Worm (Caenorhabditis elegans) whole organism, late embryonic: ENCODE results near the gene F56A8.5.
"Not testable (repeated sequence)": the region's sequence is repeated elsewhere in the genome, so short reads cannot be mapped to it uniquely, and the experiment has no call there.

Source experiments
- F13H6.1 ChIP-seq: sonication (generic microtip); optimal IDR thresholded peaks from 2 replicates; lab custom pipeline; 2016; ENCODE audit warnings: missing genetic modification characterization, missing compliant biosample characterization
- T23F11.4 ChIP-seq: fragments of 200-800 bp; sonication (Bioruptor generic); optimal IDR thresholded peaks from 2 replicates; lab custom pipeline; 2018; ENCODE audit warnings: mild to moderate bottlenecking, missing genetic modification characterization, missing compliant biosample characterization
- Y22D7AL.16 ChIP-seq: sonication (generic microtip); optimal IDR thresholded peaks from 2 replicates; lab custom pipeline; 2016; ENCODE audit warnings: missing genetic modification characterization, missing compliant biosample characterization
- ahr-1 ChIP-seq: sonication (generic microtip); optimal IDR thresholded peaks from 2 replicates; lab custom pipeline; 2016; ENCODE audit warnings: missing genetic modification characterization, missing compliant biosample characterization
- ceh-19 ChIP-seq: fragments of 200-800 bp; sonication (Bioruptor generic); optimal IDR thresholded peaks from 2 replicates; lab custom pipeline; 2018; ENCODE audit warnings: mild to moderate bottlenecking, missing genetic modification characterization, missing compliant biosample characterization
- ceh-2 ChIP-seq: sonication (generic microtip); optimal IDR thresholded peaks from 2 replicates; lab custom pipeline; 2016; ENCODE audit warnings: missing genotype, missing genetic modification characterization, missing compliant biosample characterization
- ceh-24 ChIP-seq: sonication (generic microtip); optimal IDR thresholded peaks from 2 replicates; lab custom pipeline; 2016; ENCODE audit warnings: mild to moderate bottlenecking, missing genetic modification characterization, missing compliant biosample characterization
- ceh-45 ChIP-seq: fragments of 200-800 bp; sonication (Bioruptor generic); IDR thresholded peaks from 2 replicates; pipeline ENCODE4 v1.3.6; 2022; ENCODE audit warnings: missing genetic modification reagents, missing genetic modification characterization, missing compliant biosample characterization
- ceh-48 ChIP-seq: sonication (generic microtip); optimal IDR thresholded peaks from 2 replicates; lab custom pipeline; 2016; ENCODE audit warnings: missing genetic modification characterization, inconsistent platforms, missing compliant biosample characterization
- ceh-9 ChIP-seq: sonication (generic microtip); optimal IDR thresholded peaks from 2 replicates; lab custom pipeline; 2016; ENCODE audit warnings: mild to moderate bottlenecking, missing genetic modification characterization, inconsistent platforms, missing compliant biosample characterization
- elt-2 ChIP-seq: sonication (generic microtip); optimal IDR thresholded peaks from 2 replicates; lab custom pipeline; 2016; ENCODE audit warnings: missing genetic modification reagents, missing genetic modification characterization, missing compliant biosample characterization
- elt-4 ChIP-seq: sonication (generic microtip); optimal IDR thresholded peaks from 2 replicates; lab custom pipeline; 2016; ENCODE audit warnings: missing genetic modification characterization, missing compliant biosample characterization
- fkh-6 ChIP-seq: sonication (generic microtip); optimal IDR thresholded peaks from 2 replicates; lab custom pipeline; 2016; ENCODE audit warnings: missing genetic modification characterization, missing compliant biosample characterization
- gmeb-2 ChIP-seq: sonication (generic microtip); optimal IDR thresholded peaks from 2 replicates; lab custom pipeline; 2016; ENCODE audit warnings: missing genetic modification characterization, inconsistent platforms, missing compliant biosample characterization
- hlh-13 ChIP-seq: fragments of 200-800 bp; sonication (Bioruptor generic); optimal IDR thresholded peaks from 2 replicates; lab custom pipeline; 2018; ENCODE audit warnings: mild to moderate bottlenecking, missing genetic modification characterization, missing compliant biosample characterization
- hlh-15 ChIP-seq: sonication (generic microtip); optimal IDR thresholded peaks from 2 replicates; lab custom pipeline; 2016; ENCODE audit warnings: missing genetic modification characterization, missing compliant biosample characterization
- hlh-8 ChIP-seq: sonication (generic microtip); optimal IDR thresholded peaks from 2 replicates; lab custom pipeline; 2016; ENCODE audit warnings: missing genotype, missing genetic modification characterization, missing compliant biosample characterization
- madf-2 ChIP-seq: sonication (generic microtip); optimal IDR thresholded peaks from 2 replicates; lab custom pipeline; 2017; ENCODE audit warnings: missing genetic modification characterization, missing compliant biosample characterization
- mec-3 ChIP-seq: sonication (generic microtip); optimal IDR thresholded peaks from 2 replicates; lab custom pipeline; 2016; ENCODE audit warnings: borderline replicate concordance, missing genetic modification characterization, missing compliant biosample characterization
- nhr-232 ChIP-seq: sonication (generic microtip); optimal IDR thresholded peaks from 2 replicates; lab custom pipeline; 2016; ENCODE audit warnings: missing genetic modification characterization, missing compliant biosample characterization
- pros-1 ChIP-seq: fragments of 150-350 bp; optimal IDR thresholded peaks from 2 replicates; lab custom pipeline; 2014; ENCODE audit warnings: missing biosample characterization, missing genetic modification reagents, missing genetic modification characterization
- rnt-1 ChIP-seq: sonication (generic microtip); optimal IDR thresholded peaks from 2 replicates; lab custom pipeline; 2016; ENCODE audit warnings: missing genetic modification characterization, missing compliant biosample characterization
- sdc-2 ChIP-seq: sonication (generic microtip); optimal IDR thresholded peaks from 2 replicates; lab custom pipeline; 2016; ENCODE audit warnings: missing genotype, missing genetic modification characterization, missing compliant biosample characterization
- sox-4 ChIP-seq: sonication (generic microtip); optimal IDR thresholded peaks from 2 replicates; lab custom pipeline; 2017; ENCODE audit warnings: mild to moderate bottlenecking, missing genetic modification characterization, inconsistent platforms, missing compliant biosample characterization
- syd-9 ChIP-seq: sonication (generic microtip); optimal IDR thresholded peaks from 2 replicates; lab custom pipeline; 2016; ENCODE audit warnings: mild to moderate bottlenecking, missing genetic modification characterization, moderate library complexity, missing compliant biosample characterization
- tbx-2 ChIP-seq: sonication (generic microtip); optimal IDR thresholded peaks from 2 replicates; lab custom pipeline; 2016; ENCODE audit warnings: missing genetic modification characterization, missing compliant biosample characterization
- tbx-7 ChIP-seq: sonication (generic microtip); optimal IDR thresholded peaks from 2 replicates; lab custom pipeline; 2016; ENCODE audit warnings: missing genotype, missing genetic modification characterization, missing compliant biosample characterization
- unc-3 ChIP-seq, 2 experiments: fragments of 200-800 bp in 1 of 2; sonication (Bioruptor generic) in 1 of 2; sonication (generic microtip) in 1 of 2; conservative IDR thresholded peaks in 1 of 2; optimal IDR thresholded peaks in 1 of 2; 2 replicates each; pipeline versions ENCODE4 v1.3.6 to Lab custom; 2016 to 2022; ENCODE audit warnings: missing compliant biosample characterization in 2 of 2, missing genetic modification characterization in 2 of 2, missing genetic modification reagents in 1 of 2
- unc-55 ChIP-seq: sonication (generic microtip); optimal IDR thresholded peaks from 2 replicates; lab custom pipeline; 2017; ENCODE audit warnings: missing biosample characterization, missing genetic modification reagents, missing genetic modification characterization

F56A8.5 gene

DNA sequence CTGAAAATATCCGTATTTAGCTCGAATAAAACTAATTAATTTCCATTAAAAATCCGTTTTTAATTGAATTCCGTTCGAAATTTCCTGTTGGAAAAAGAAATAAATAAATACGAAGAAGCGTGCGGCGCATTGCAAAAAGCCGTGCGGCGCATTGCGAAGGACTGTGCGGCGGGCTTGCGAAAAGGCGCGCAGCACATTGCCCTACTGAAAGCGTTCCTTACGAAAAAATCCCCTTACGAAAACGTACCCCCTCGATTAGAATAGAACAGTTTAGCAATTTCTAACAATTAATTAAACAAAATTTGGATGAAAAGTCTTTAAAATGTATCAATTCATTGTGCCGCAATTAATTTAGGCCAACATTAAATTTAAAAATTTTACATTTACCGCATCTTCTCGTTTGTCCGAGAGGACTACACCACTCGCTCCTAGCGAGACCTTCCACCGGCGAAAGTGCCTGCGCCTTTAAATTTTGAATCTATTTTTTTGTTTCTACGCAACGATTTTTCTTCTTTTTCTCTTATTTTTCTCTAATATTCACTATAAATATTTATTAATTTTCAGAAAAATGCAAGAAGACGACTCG is 30.7 kb downstream of the F56A8.5 start, which contains the start of gene npp-18:
Gene npp-18 (plus strand): TSS at position 565 of the 586 bp plus-strand sequence.
- peak; percentile 74; the same call in 1 of the 2 replicates for TF ChIP-seq unc-3 (GFP tag; conservative IDR thresholded peaks at IDR 0.05; lab: Robert Waterston, UW)
- not testable (repeated sequence) for TF ChIP-seq unc-3 (tag; optimal IDR thresholded peaks at IDR 0.05; lab: Kevin White, UChicago)
- TF ChIP-seq ceh-45 (GFP tag; lab: Robert Waterston, UW), result peak; percentile 62; the same call in 1 of the 2 replicates
- TF ChIP-seq, all 69 proteins: peak for 2; not testable (repeated sequence) for 67

ce11 chrIII:13298722-13299431 is 33.2 kb downstream of the F56A8.5 start, which contains the start of gene pgm-2:
Gene pgm-2 (plus strand): TSS chrIII:13299378.
- no peak for TF ChIP-seq ahr-1
- no peak for TF ChIP-seq elt-4 (tag; lab: Kevin White, UChicago)
- no peak for TF ChIP-seq ceh-48 (tag; lab: Kevin White, UChicago)
- TF ChIP-seq tbx-2 (tag; lab: Kevin White, UChicago), result no peak
- no peak for TF ChIP-seq syd-9 (tag; lab: Kevin White, UChicago)
- TF ChIP-seq pros-1, result no peak
- peak; percentile 51 for TF ChIP-seq elt-2 (tag; lab: Kevin White, UChicago)

DNA sequence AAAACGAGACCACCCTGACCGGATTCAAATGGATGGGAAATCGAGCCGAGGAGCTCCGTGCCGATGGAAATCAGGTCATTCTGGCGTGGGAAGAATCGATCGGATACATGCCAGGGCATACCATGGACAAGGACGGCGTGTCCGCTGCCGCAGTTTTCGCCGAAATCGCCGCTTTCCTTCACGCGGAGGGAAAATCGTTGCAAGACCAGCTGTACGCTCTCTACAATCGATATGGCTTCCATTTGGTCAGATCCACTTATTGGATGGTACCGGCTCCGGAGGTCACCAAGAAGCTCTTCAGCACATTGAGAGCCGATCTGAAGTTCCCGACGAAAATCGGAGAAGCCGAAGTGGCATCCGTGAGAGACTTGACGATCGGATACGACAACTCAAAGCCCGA is 36.3 kb downstream of the F56A8.5 start:
- TF ChIP-seq syd-9 (tag; lab: Kevin White, UChicago) (no peak), unc-3 (GFP tag; conservative IDR thresholded peaks at IDR 0.05; lab: Robert Waterston, UW) (no peak), unc-3 (tag; optimal IDR thresholded peaks at IDR 0.05; lab: Kevin White, UChicago) (no peak), tbx-7 (tag; lab: Kevin White, UChicago) (no peak)

ce11 chrIII:13302578-13302977 is 36.9 kb downstream of the F56A8.5 start:
- TF ChIP-seq nhr-232 (tag; lab: Kevin White, UChicago) (no peak), mec-3 (tag; lab: Kevin White, UChicago) (no peak), fkh-6 (tag; lab: Kevin White, UChicago) (no peak), unc-55 (no peak), ceh-2 (tag; lab: Kevin White, UChicago) (no peak), ceh-24 (tag; lab: Kevin White, UChicago) (no peak), hlh-8 (tag; lab: Kevin White, UChicago) (no peak), rnt-1 (no peak), hlh-15 (no peak), sox-4 (tag; lab: Kevin White, UChicago) (no peak), madf-2 (tag; lab: Kevin White, UChicago) (no peak), F13H6.1 (tag; lab: Kevin White, UChicago) (no peak), ceh-19 (GFP tag; lab: Kevin White, UChicago) (no peak), hlh-13 (GFP tag; lab: Kevin White, UChicago) (no peak), tbx-2 (tag; lab: Kevin White, UChicago) (no peak)
- TF ChIP-seq, all 69 proteins: peak for 0

ce11 chrIII:13305537-13305936 is 39.9 kb downstream of the F56A8.5 start:
- TF ChIP-seq pros-1 (no peak), gmeb-2 (tag; lab: Kevin White, UChicago) (no peak), sdc-2 (tag; lab: Kevin White, UChicago) (no peak), T23F11.4 (GFP tag; lab: Kevin White, UChicago) (no peak), fkh-6 (tag; lab: Kevin White, UChicago) (no peak), hlh-8 (tag; lab: Kevin White, UChicago) (no peak), Y22D7AL.16 (no peak), ceh-9 (tag; lab: Kevin White, UChicago) (no peak)
